Worm (Caenorhabditis elegans) whole organism, L3 larva: ENCODE results near the gene cysl-2.

Source experiments
- ZK546.5 ChIP-seq: sonication (generic microtip); optimal IDR thresholded peaks from 2 replicates; lab custom pipeline; 2017; ENCODE audit warnings: missing biosample characterization, missing genetic modification characterization
- ama-1 ChIP-seq: fragments of 150-350 bp; optimal IDR thresholded peaks from 2 replicates; lab custom pipeline; 2018
- ceh-28 ChIP-seq: fragments of 150-350 bp; optimal IDR thresholded peaks from 2 replicates; lab custom pipeline; 2014; ENCODE audit warnings: missing biosample characterization, missing genetic modification reagents, missing genetic modification characterization
- mdl-1 ChIP-seq: fragments of 150-350 bp; optimal IDR thresholded peaks from 2 replicates; lab custom pipeline; 2014; ENCODE audit warnings: missing biosample characterization, missing genetic modification characterization
- nhr-237 ChIP-seq: fragments of 150-350 bp; optimal IDR thresholded peaks from 2 replicates; lab custom pipeline; 2014; ENCODE audit warnings: missing biosample characterization, missing genetic modification characterization
- nhr-28 ChIP-seq: fragments of 150-350 bp; optimal IDR thresholded peaks from 2 replicates; lab custom pipeline; 2014; ENCODE audit warnings: missing biosample characterization, missing genetic modification characterization
- nhr-76 ChIP-seq: fragments of 150-350 bp; sonication (generic microtip); optimal IDR thresholded peaks from 5 replicates; lab custom pipeline; 2014; ENCODE audit warnings: missing biosample characterization, missing genetic modification characterization
- nhr-77 ChIP-seq: fragments of 150-350 bp; optimal IDR thresholded peaks from 2 replicates; lab custom pipeline; 2014; ENCODE audit warnings: missing biosample characterization, missing genetic modification characterization
- skn-1 ChIP-seq: fragments of 150-350 bp; optimal IDR thresholded peaks from 2 replicates; lab custom pipeline; 2014; ENCODE audit warnings: missing biosample characterization, missing genetic modification characterization
- tbx-2 ChIP-seq: sonication (generic microtip); optimal IDR thresholded peaks from 2 replicates; lab custom pipeline; 2016; ENCODE audit warnings: mild to moderate bottlenecking, missing genetic modification characterization, missing compliant biosample characterization
- unc-39 ChIP-seq: sonication (generic microtip); optimal IDR thresholded peaks from 4 replicates; lab custom pipeline; 2017; ENCODE audit warnings: missing biosample characterization, missing genetic modification characterization

DNA sequence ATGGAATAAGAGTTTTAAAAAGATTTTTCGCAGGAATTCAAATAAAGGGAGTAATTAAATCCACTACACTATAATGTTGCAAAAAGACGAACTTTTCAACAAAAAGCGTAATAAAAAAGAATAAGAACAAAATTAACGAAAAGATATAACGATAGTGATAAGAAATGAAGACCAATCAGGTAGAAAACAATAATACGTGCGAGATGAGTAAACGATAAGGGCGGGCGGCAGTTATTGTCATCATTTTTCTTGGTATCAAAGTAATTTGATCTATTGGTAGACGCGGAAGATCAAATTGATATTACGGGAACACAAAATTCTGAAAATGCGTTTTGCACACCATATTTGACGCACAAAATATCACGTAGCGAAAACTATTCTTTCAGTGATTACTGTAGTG is 213 bp upstream of the cysl-2 start:
- TF ChIP-seq skn-1 (tag; lab: Kevin White, UChicago), result peak; percentile 53
- no peak for TF ChIP-seq nhr-237 (tag; lab: Kevin White, UChicago)
- no peak for TF ChIP-seq tbx-2 (tag; lab: Kevin White, UChicago)
- TF ChIP-seq ama-1, result no peak
- TF ChIP-seq unc-39 (tag; lab: Kevin White, UChicago), result no peak
- no peak for TF ChIP-seq ZK546.5
- no peak for TF ChIP-seq nhr-28
- TF ChIP-seq mdl-1 (tag; lab: Kevin White, UChicago), result no peak
- TF ChIP-seq nhr-77 (tag; lab: Kevin White, UChicago), result no peak
- no peak for TF ChIP-seq ceh-28
- TF ChIP-seq nhr-76 (tag; lab: Kevin White, UChicago), result no peak
